Worm (Caenorhabditis elegans) whole organism, L4 larva: ENCODE data around the gene Y37E11B.2.

Source experiments
- F10B5.3 ChIP-seq: sonication (generic microtip); optimal IDR thresholded peaks from 2 replicates; lab custom pipeline; 2016; ENCODE audit warnings: mild to moderate bottlenecking, missing genetic modification characterization, missing compliant biosample characterization
- F37D6.2 ChIP-seq: sonication (generic microtip); optimal IDR thresholded peaks from 2 replicates; lab custom pipeline; 2016; ENCODE audit warnings: mild to moderate bottlenecking, missing genetic modification characterization, missing compliant biosample characterization
- Y5F2A.4 ChIP-seq: fragments of 200-800 bp; sonication (Bioruptor generic); optimal IDR thresholded peaks from 2 replicates; lab custom pipeline; 2018; ENCODE audit warnings: mild to moderate bottlenecking, missing genetic modification characterization, missing compliant biosample characterization
- Y75B8A.6 ChIP-seq: fragments of 200-800 bp; sonication (Bioruptor generic); IDR thresholded peaks from 2 replicates; pipeline ENCODE4 v1.3.6; 2022; ENCODE audit warnings: missing genetic modification reagents, missing genetic modification characterization, missing compliant biosample characterization
- ZK337.2 ChIP-seq: fragments of 200-800 bp; sonication (Bioruptor generic); IDR thresholded peaks from 2 replicates; pipeline ENCODE4 v1.3.6; 2022; ENCODE audit warnings: missing genetic modification reagents, missing genetic modification characterization, missing compliant biosample characterization
- ZK546.5 ChIP-seq, 2 experiments: sonication (generic microtip); optimal IDR thresholded peaks; 2 replicates each; lab custom pipeline; 2017; ENCODE audit warnings: missing biosample characterization in 2 of 2, missing genetic modification characterization in 2 of 2
- aha-1 ChIP-seq: fragments of 150-350 bp; peaks from one replicate; lab custom pipeline; 2014; ENCODE audit warnings: missing biosample characterization, missing genetic modification characterization
- aly-2 ChIP-seq: sonication (generic microtip); optimal IDR thresholded peaks from 2 replicates; lab custom pipeline; 2018; ENCODE audit warnings: missing biosample characterization, missing genetic modification characterization
- ama-1 ChIP-seq: fragments of 150-350 bp; optimal IDR thresholded peaks from 2 replicates; lab custom pipeline; 2014; ENCODE audit warnings: inconsistent platforms, mixed read lengths
- ceh-28 ChIP-seq: fragments of 150-350 bp; optimal IDR thresholded peaks from 2 replicates; lab custom pipeline; 2014; ENCODE audit warnings: missing biosample characterization, missing genetic modification reagents, missing genetic modification characterization
- ceh-62 ChIP-seq: sonication (generic microtip); optimal IDR thresholded peaks from 2 replicates; lab custom pipeline; 2017; ENCODE audit warnings: missing biosample characterization, missing genetic modification characterization
- ceh-82 ChIP-seq: sonication (generic microtip); optimal IDR thresholded peaks from 2 replicates; lab custom pipeline; 2017; ENCODE audit warnings: missing biosample characterization, missing genetic modification characterization
- cey-2 ChIP-seq: sonication (generic microtip); optimal IDR thresholded peaks from 3 replicates; lab custom pipeline; 2017; ENCODE audit warnings: missing genetic modification characterization, mild to moderate bottlenecking, missing compliant biosample characterization, antibody characterized with exemption, borderline replicate concordance; ENCODE audit not compliant: insufficient read depth
- dmd-6 ChIP-seq: fragments of 200-800 bp; sonication (Bioruptor generic); IDR thresholded peaks from 2 replicates; pipeline ENCODE4 v1.3.6; 2022; ENCODE audit warnings: missing genetic modification reagents, missing genetic modification characterization, missing compliant biosample characterization
- dmd-9 ChIP-seq: fragments of 200-800 bp; sonication (Bioruptor generic); IDR thresholded peaks from 2 replicates; pipeline ENCODE4 v1.3.6; 2022; ENCODE audit warnings: missing genetic modification reagents, missing genetic modification characterization, missing compliant biosample characterization
- dve-1 ChIP-seq: sonication (generic microtip); optimal IDR thresholded peaks from 2 replicates; lab custom pipeline; 2017; ENCODE audit warnings: antibody characterized with exemption, mild to moderate bottlenecking, missing genetic modification characterization, missing compliant biosample characterization; ENCODE audit not compliant: insufficient read depth
- jun-1 ChIP-seq: fragments of 150-350 bp; optimal IDR thresholded peaks from 2 replicates; lab custom pipeline; 2014; ENCODE audit warnings: missing biosample characterization, missing genetic modification reagents, missing genetic modification characterization
- lin-13 ChIP-seq: fragments of 150-350 bp; optimal IDR thresholded peaks from 2 replicates; lab custom pipeline; 2014; ENCODE audit warnings: missing biosample characterization, missing genetic modification reagents, missing genetic modification characterization
- lin-15B ChIP-seq: fragments of 150-350 bp; sonication (generic microtip); optimal IDR thresholded peaks from 3 replicates; lab custom pipeline; 2014; ENCODE audit warnings: missing biosample characterization, missing genetic modification characterization
- lin-39 ChIP-seq: fragments of 150-350 bp; optimal IDR thresholded peaks from 2 replicates; lab custom pipeline; 2014; ENCODE audit warnings: missing biosample characterization, missing genetic modification reagents, missing genetic modification characterization
- lir-3 ChIP-seq: sonication (generic microtip); optimal IDR thresholded peaks from 2 replicates; lab custom pipeline; 2016; ENCODE audit warnings: mild to moderate bottlenecking, missing genetic modification characterization, missing compliant biosample characterization
- lsy-2 ChIP-seq, 2 experiments: fragments of 150-350 bp in 1 of 2; sonication (generic microtip) in 1 of 2; optimal IDR thresholded peaks; 2 replicates each; lab custom pipeline; 2014 to 2017; ENCODE audit warnings: missing biosample characterization in 2 of 2, missing genetic modification characterization in 2 of 2
- madf-5 ChIP-seq, 2 experiments: fragments of 200-800 bp; sonication (Bioruptor generic); IDR thresholded peaks; 2 replicates each; pipeline ENCODE4 v1.3.6; 2022; ENCODE audit warnings: missing compliant biosample characterization in 2 of 2, missing genetic modification characterization in 2 of 2
- mdl-1 ChIP-seq, 2 experiments: fragments of 150-350 bp in 1 of 2; sonication (generic microtip) in 1 of 2; optimal IDR thresholded peaks; 2 replicates each; lab custom pipeline; 2014 to 2017; ENCODE audit warnings: missing biosample characterization in 2 of 2, missing genetic modification characterization in 2 of 2
- mxl-2 ChIP-seq: fragments of 200-800 bp; sonication (Bioruptor generic); conservative IDR thresholded peaks from 2 replicates; pipeline ENCODE4 v1.3.6; 2022; ENCODE audit warnings: missing genetic modification reagents, missing genetic modification characterization, missing compliant biosample characterization
- nhr-111 ChIP-seq: fragments of 200-800 bp; sonication (Bioruptor generic); optimal IDR thresholded peaks from 2 replicates; lab custom pipeline; 2018; ENCODE audit warnings: mild to moderate bottlenecking, missing genetic modification characterization, missing compliant biosample characterization
- nhr-28 ChIP-seq: fragments of 150-350 bp; optimal IDR thresholded peaks from 2 replicates; lab custom pipeline; 2014; ENCODE audit warnings: missing biosample characterization, missing genetic modification characterization
- nhr-77 ChIP-seq: fragments of 150-350 bp; optimal IDR thresholded peaks from 2 replicates; lab custom pipeline; 2014; ENCODE audit warnings: missing biosample characterization, missing genetic modification characterization
- pha-4 ChIP-seq, 2 experiments: fragments of 150-350 bp in 1 of 2; fragments of 200-800 bp in 1 of 2; sonication (Bioruptor generic) in 1 of 2; IDR thresholded peaks in 1 of 2; optimal IDR thresholded peaks in 1 of 2; 2 replicates each; pipeline versions ENCODE4 v1.3.6 to Lab custom; 2014 to 2022; ENCODE audit warnings: missing genetic modification characterization in 2 of 2, missing genetic modification reagents in 2 of 2, missing biosample characterization in 1 of 2, missing compliant biosample characterization in 1 of 2
- php-3 ChIP-seq: fragments of 200-800 bp; sonication (Bioruptor generic); IDR thresholded peaks from 2 replicates; pipeline ENCODE4 v1.3.6; 2022; ENCODE audit warnings: missing genetic modification reagents, missing genetic modification characterization, missing compliant biosample characterization
- tra-1 ChIP-seq: fragments of 200-800 bp; sonication (Bioruptor generic); IDR thresholded peaks from 2 replicates; pipeline ENCODE4 v1.3.6; 2022; ENCODE audit warnings: missing genetic modification reagents, missing genetic modification characterization, missing compliant biosample characterization
- unc-130 ChIP-seq: sonication (generic microtip); optimal IDR thresholded peaks from 2 replicates; lab custom pipeline; 2016; ENCODE audit warnings: missing genetic modification reagents, missing genetic modification characterization, missing compliant biosample characterization
- unc-62 ChIP-seq, 3 experiments: fragments of 150-350 bp in 1 of 3; sonication (generic microtip); optimal IDR thresholded peaks in 2 of 3; peaks in 1 of 3; 1 replicate in 1 of 3; 2 replicates in 2 of 3; lab custom pipeline; 2014 to 2017; ENCODE audit warnings: missing biosample characterization in 3 of 3, missing genetic modification characterization in 3 of 3, missing genetic modification reagents in 3 of 3, missing genotype in 1 of 3
- zag-1 ChIP-seq: fragments of 150-350 bp; optimal IDR thresholded peaks from 2 replicates; lab custom pipeline; 2014; ENCODE audit warnings: missing biosample characterization, missing genetic modification characterization
- zip-2 ChIP-seq: fragments of 150-350 bp; optimal IDR thresholded peaks from 2 replicates; lab custom pipeline; 2014; ENCODE audit warnings: missing biosample characterization, missing genetic modification characterization
- ztf-7 ChIP-seq: fragments of 150-350 bp; optimal IDR thresholded peaks from 2 replicates; lab custom pipeline; 2014; ENCODE audit warnings: missing biosample characterization, missing genetic modification characterization

The Y37E11B.2 gene

DNA sequence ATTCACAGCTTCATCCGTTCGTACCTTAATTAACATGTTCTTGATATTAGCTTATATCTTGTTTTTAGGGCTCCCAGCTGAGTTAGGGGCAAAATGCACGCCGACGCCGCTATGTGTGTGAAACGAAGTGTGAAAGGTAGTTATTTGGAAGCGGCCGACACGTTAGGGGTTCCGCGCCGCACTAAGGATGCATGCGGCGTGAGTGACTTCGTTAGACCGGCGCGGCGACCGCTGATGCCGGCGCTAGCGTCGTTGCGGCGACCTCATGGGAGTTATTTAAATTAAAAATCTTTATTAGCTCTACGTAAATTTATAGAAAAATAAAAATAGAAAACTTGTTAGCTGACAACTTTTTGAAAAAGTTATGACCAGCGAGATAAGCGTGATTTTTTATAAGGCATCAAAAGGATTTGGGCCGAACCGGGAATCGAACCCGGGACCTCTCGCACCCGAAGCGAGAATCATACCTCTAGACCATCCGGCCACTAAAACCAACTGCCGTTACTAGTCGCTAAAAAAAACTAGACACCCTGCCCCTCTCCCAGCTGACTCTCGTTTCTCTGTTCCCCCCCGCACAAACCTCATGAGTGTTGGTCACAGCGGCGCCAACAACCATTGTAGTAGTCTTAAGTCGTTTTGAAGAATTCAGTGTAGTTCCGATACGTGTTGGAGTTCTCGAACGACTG lies 26.3 kb upstream of the Y37E11B.2 start (continued):
- TF ChIP-seq pha-4 (GFP tag; IDR thresholded peaks at IDR 0.05; lab: Robert Waterston, UW) (peak; percentile 89), pha-4 (tag; optimal IDR thresholded peaks at IDR 0.05; lab: Kevin White, UChicago) (no peak), ceh-28 (tag; lab: Kevin White, UChicago) (no peak), dmd-9 (GFP tag; lab: Robert Waterston, UW) (no peak), jun-1 (no peak), ZK337.2 (GFP tag; lab: Robert Waterston, UW) (no peak), dmd-6 (peak; percentile 64), Y75B8A.6 (0 out of 2 replicates have a peak, but pooled peaks have one; percentile 23), Y5F2A.4 (peak; percentile 30), lin-13 (GFP tag; lab: Kevin White, UChicago) (peak; percentile 59), lin-15B (tag; lab: Kevin White, UChicago) (no peak), ZK546.5 (tag; optimal IDR thresholded peaks at IDR 0.05; lab: Kevin White, UChicago) (no peak), cey-2 (tag; lab: Kevin White, UChicago) (no peak), madf-5 (GFP tag; IDR thresholded peaks at IDR 0.05; lab: Robert Waterston, UW) (peak; percentile 58 to 82; a peak in 2 of 4 replicates), nhr-77 (tag; lab: Kevin White, UChicago) (no peak), zag-1 (tag; lab: Kevin White, UChicago) (no peak), mxl-2 (GFP tag; lab: Robert Waterston, UW) (peak; percentile 30; the same call in 1 of the 2 replicates), F37D6.2 (tag; lab: Kevin White, UChicago) (no peak), dve-1 (tag; lab: Kevin White, UChicago) (no peak)
- TF ChIP-seq, all 104 proteins: peak for 57

DNA sequence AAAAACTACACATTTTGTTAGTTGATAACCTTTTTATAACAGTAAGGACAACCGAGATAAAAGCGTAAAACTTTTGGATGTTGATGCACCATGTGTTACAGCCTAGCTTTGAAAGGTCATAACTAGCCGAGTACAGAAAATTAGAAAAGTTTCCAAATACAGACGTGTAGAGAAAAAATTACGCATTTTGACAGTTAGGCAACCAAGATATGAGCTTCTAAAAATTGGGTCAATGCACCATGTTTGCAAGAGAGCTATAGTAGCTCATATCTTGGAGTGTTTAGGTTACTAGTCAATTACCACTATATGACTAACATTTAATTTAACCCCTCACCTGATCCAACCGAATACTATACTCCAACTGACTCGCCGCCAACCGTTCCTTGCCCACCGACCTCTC lies 25.3 kb upstream of the Y37E11B.2 start:
- no peak for TF ChIP-seq zip-2
- peak in 1 of 2 experiments; percentile 90 for TF ChIP-seq unc-62 (GFP tag; optimal IDR thresholded peaks at IDR 0.05 in 1 of 2; lab: Kevin White, UChicago)
- TF ChIP-seq unc-62 (tag; optimal IDR thresholded peaks at IDR 0.05; lab: Kevin White, UChicago) = no peak

DNA sequence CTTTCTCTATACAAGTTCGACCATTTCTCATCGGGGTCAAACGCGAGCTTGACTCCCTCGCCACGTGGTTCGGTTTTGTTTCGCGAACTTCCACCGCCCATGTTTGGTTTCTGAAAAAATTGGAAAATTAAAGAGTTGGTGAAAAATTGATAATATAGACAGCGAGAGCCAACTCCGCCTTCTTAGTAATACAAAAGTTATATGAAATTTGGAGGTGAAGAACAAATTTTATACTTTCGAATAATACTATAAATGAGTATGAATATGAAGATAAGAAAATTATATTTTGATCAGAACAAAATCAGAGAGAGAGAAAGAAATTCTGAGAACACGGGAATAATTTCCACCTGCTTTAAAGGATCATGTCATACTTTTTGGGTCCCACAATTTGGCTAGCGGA lies 20.9 kb upstream of the Y37E11B.2 start, which contains the start of gene osm-9:
Gene osm-9 (minus strand): TSS at position 101 of the 400 bp plus-strand sequence.
- TF ChIP-seq ceh-82 (no peak), lsy-2 (tag; optimal IDR thresholded peaks at IDR 0.05; lab: Kevin White, UChicago) (no peak), nhr-28 (tag; lab: Kevin White, UChicago) (no peak), F10B5.3 (tag; lab: Kevin White, UChicago) (no peak), mdl-1 (tag; optimal IDR thresholded peaks at IDR 0.05; lab: Kevin White, UChicago) (no peak), zag-1 (tag; lab: Kevin White, UChicago) (no peak), lir-3 (tag; lab: Kevin White, UChicago) (no peak), ama-1 (lab: Kevin White, UChicago) (no peak), nhr-111 (no peak), ztf-7 (no peak), tra-1 (GFP tag; lab: Robert Waterston, UW) (no peak), php-3 (no peak), Y75B8A.6 (no peak), cey-2 (tag; lab: Kevin White, UChicago) (no peak), ceh-62 (tag; lab: Kevin White, UChicago) (no peak), lin-39 (no peak), aly-2 (tag; lab: Kevin White, UChicago) (no peak), dve-1 (tag; lab: Kevin White, UChicago) (no peak)

DNA sequence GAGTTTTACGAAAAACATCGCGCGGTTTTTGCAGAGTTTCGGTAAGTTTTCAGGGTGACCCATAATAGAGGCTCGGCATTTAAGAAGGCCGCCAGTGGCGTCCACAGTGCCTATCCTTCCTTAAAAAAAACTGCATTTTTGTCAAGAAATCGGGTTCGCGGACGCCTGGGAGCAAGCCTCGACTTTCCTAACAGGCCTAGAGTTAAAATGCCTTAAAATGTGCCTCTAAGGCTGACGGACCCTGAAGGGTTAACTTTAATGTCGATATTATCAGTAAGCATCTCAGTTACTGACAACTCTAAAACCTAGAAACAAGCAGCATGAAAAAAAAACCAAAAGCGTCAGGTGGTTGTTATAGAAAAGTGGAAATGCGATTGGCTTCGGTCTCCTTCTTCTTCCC lies 19.1 kb upstream of the Y37E11B.2 start:
- TF ChIP-seq aha-1 (tag; lab: Kevin White, UChicago) (peak; percentile 93), unc-130 (GFP tag; lab: Kevin White, UChicago) (no peak)
- TF ChIP-seq, all 104 proteins: peak for 1
